Fruit fly (Drosophila melanogaster) whole organism, embryonic: ENCODE measurements around the gene COX7B.

ENCODE experiments used
- BEAF-32 ChIP-seq: fragments of 200-800 bp; sonication (Bioruptor generic); optimal IDR thresholded peaks from 3 replicates; lab custom pipeline; 2017; ENCODE audit warnings: missing biosample characterization, missing genetic modification characterization, mild to moderate bottlenecking, moderate library complexity, missing genetic modification reagents
- CG1024 ChIP-seq: fragments of 200-800 bp; sonication (Bioruptor generic); IDR thresholded peaks from 2 replicates; pipeline ENCODE4 v1.3.6; 2022; ENCODE audit warnings: missing biosample characterization, missing genetic modification characterization
- CG10267 ChIP-seq: fragments of 200-800 bp; sonication (Bioruptor generic); optimal IDR thresholded peaks from 2 replicates; lab custom pipeline; 2018; ENCODE audit warnings: missing biosample characterization, mild to moderate bottlenecking, missing genetic modification characterization, moderate library complexity
- CG10959 ChIP-seq: fragments of 200-800 bp; sonication (Bioruptor generic); IDR thresholded peaks from 2 replicates; pipeline ENCODE4 v1.3.6; 2022; ENCODE audit warnings: missing biosample characterization, missing genetic modification characterization
- CG11695 ChIP-seq: fragments of 200-800 bp; sonication (Bioruptor generic); IDR thresholded peaks from 3 replicates; pipeline ENCODE4 v1.3.6; 2022; ENCODE audit warnings: missing biosample characterization, missing genetic modification characterization
- CG12219 ChIP-seq: fragments of 200-800 bp; sonication (Bioruptor generic); optimal IDR thresholded peaks from 3 replicates; lab custom pipeline; 2018; ENCODE audit warnings: missing biosample characterization, mild to moderate bottlenecking, missing genetic modification characterization
- CG13296 ChIP-seq: fragments of 200-800 bp; sonication (Bioruptor generic); optimal IDR thresholded peaks from 3 replicates; lab custom pipeline; 2018; ENCODE audit warnings: missing biosample characterization, mild to moderate bottlenecking, missing genetic modification characterization
- CG15011 ChIP-seq: fragments of 200-800 bp; sonication (Bioruptor generic); optimal IDR thresholded peaks from 3 replicates; lab custom pipeline; 2018; ENCODE audit warnings: missing biosample characterization, mild to moderate bottlenecking, missing genetic modification characterization
- CG1603 ChIP-seq: fragments of 200-800 bp; sonication (Bioruptor generic); optimal IDR thresholded peaks from 2 replicates; lab custom pipeline; 2019; ENCODE audit warnings: missing biosample characterization, mild to moderate bottlenecking, missing genetic modification characterization, moderate library complexity
- CG17568 ChIP-seq: fragments of 200-800 bp; sonication (Bioruptor generic); optimal IDR thresholded peaks from 2 replicates; lab custom pipeline; 2018; ENCODE audit warnings: missing biosample characterization, mild to moderate bottlenecking, missing genetic modification characterization, moderate library complexity
- CG30403 ChIP-seq: fragments of 200-800 bp; sonication (Bioruptor generic); optimal IDR thresholded peaks from 3 replicates; lab custom pipeline; 2016; ENCODE audit warnings: missing biosample characterization, missing genetic modification characterization
- CG31365 ChIP-seq: fragments of 200-800 bp; sonication (Bioruptor generic); optimal IDR thresholded peaks from 2 replicates; lab custom pipeline; 2018; ENCODE audit warnings: missing biosample characterization, mild to moderate bottlenecking, missing genetic modification characterization
- CG3163 ChIP-seq: fragments of 200-800 bp; sonication (Bioruptor generic); optimal IDR thresholded peaks from 3 replicates; lab custom pipeline; 2016; ENCODE audit warnings: missing biosample characterization, missing genetic modification characterization
- CG4730 ChIP-seq: fragments of 200-800 bp; sonication (Bioruptor generic); IDR thresholded peaks from 2 replicates; pipeline ENCODE4 v1.3.6; 2022; ENCODE audit warnings: missing biosample characterization, missing genetic modification characterization
- CG7928 ChIP-seq: fragments of 200-800 bp; sonication (Bioruptor generic); optimal IDR thresholded peaks from 2 replicates; lab custom pipeline; 2017; ENCODE audit warnings: missing biosample characterization, mild to moderate bottlenecking, missing genetic modification characterization
- CG8478 ChIP-seq: fragments of >200 bp; optimal IDR thresholded peaks from 2 replicates; lab custom pipeline; 2018
- CG9609 ChIP-seq: fragments of 200-800 bp; sonication (Bioruptor generic); optimal IDR thresholded peaks from 3 replicates; lab custom pipeline; 2016; ENCODE audit warnings: missing biosample characterization, missing genetic modification characterization
- CrebB ChIP-seq: fragments of 200-800 bp; sonication (Bioruptor generic); optimal IDR thresholded peaks from 3 replicates; lab custom pipeline; 2018; ENCODE audit warnings: missing biosample characterization, mild to moderate bottlenecking, missing genetic modification characterization
- Doc2 ChIP-seq: fragments of 200-800 bp; sonication (Bioruptor generic); IDR thresholded peaks from 2 replicates; pipeline ENCODE4 v1.3.6; 2022; ENCODE audit warnings: missing biosample characterization, missing genetic modification characterization
- E2f2 ChIP-seq: fragments of 200-800 bp; sonication (Bioruptor generic); IDR thresholded peaks from 2 replicates; pipeline ENCODE4 v1.3.6; 2022; ENCODE audit warnings: missing biosample characterization, missing genetic modification characterization
- Fer2 ChIP-seq: fragments of 200-800 bp; sonication (Bioruptor generic); optimal IDR thresholded peaks from 2 replicates; lab custom pipeline; 2018; ENCODE audit warnings: missing biosample characterization, mild to moderate bottlenecking, missing genetic modification characterization, moderate library complexity
- Hey ChIP-seq: fragments of 200-800 bp; sonication (Bioruptor generic); optimal IDR thresholded peaks from 3 replicates; lab custom pipeline; 2018; ENCODE audit warnings: missing biosample characterization, mild to moderate bottlenecking, missing genetic modification characterization
- Kr ChIP-seq: fragments of 200-800 bp; sonication (Bioruptor generic); optimal IDR thresholded peaks from 2 replicates; lab custom pipeline; 2017; ENCODE audit warnings: missing biosample characterization, mild to moderate bottlenecking, missing genetic modification characterization
- Max ChIP-seq: fragments of 200-800 bp; sonication (Bioruptor generic); optimal IDR thresholded peaks from 2 replicates; lab custom pipeline; 2016; ENCODE audit warnings: missing biosample characterization, mild to moderate bottlenecking, missing genetic modification characterization
- Oaz ChIP-seq: fragments of 200-800 bp; sonication (Bioruptor generic); IDR thresholded peaks from 2 replicates; pipeline ENCODE4 v1.3.6; 2022; ENCODE audit warnings: missing biosample characterization, missing genetic modification characterization
- Rfx ChIP-seq: fragments of 200-800 bp; sonication (Bioruptor generic); IDR thresholded peaks from 2 replicates; pipeline ENCODE4 v1.3.6; 2022; ENCODE audit warnings: missing biosample characterization, missing genetic modification characterization
- Tbp ChIP-seq: fragments of >200 bp; optimal IDR thresholded peaks from 2 replicates; lab custom pipeline; 2018; ENCODE audit warnings: missing biosample characterization, missing genetic modification characterization
- ap ChIP-seq: fragments of 200-800 bp; sonication (Bioruptor generic); IDR thresholded peaks from 2 replicates; pipeline ENCODE4 v1.3.6; 2022; ENCODE audit warnings: missing biosample characterization, missing genetic modification characterization
- bcd ChIP-seq: fragments of 200-800 bp; sonication (Bioruptor generic); optimal IDR thresholded peaks from 2 replicates; lab custom pipeline; 2017; ENCODE audit warnings: missing biosample characterization, mild to moderate bottlenecking, missing genetic modification characterization
- dati ChIP-seq: fragments of 200-800 bp; sonication (Bioruptor generic); IDR thresholded peaks from 2 replicates; pipeline ENCODE4 v1.3.6; 2022; ENCODE audit warnings: missing biosample characterization, missing genetic modification characterization
- dmrt99B ChIP-seq: fragments of 200-800 bp; sonication (Bioruptor generic); optimal IDR thresholded peaks from 2 replicates; lab custom pipeline; 2018; ENCODE audit warnings: missing biosample characterization, mild to moderate bottlenecking, missing genetic modification characterization, moderate library complexity
- dysf ChIP-seq: fragments of 200-800 bp; sonication (Bioruptor generic); IDR thresholded peaks from 3 replicates; pipeline ENCODE4 v1.3.6; 2022; ENCODE audit warnings: missing biosample characterization, missing genetic modification characterization
- eyg ChIP-seq: fragments of 200-800 bp; sonication (Bioruptor generic); optimal IDR thresholded peaks from 3 replicates; lab custom pipeline; 2016; ENCODE audit warnings: missing biosample characterization, missing genetic modification characterization
- ftz-f1 ChIP-seq: fragments of 200-800 bp; sonication (Bioruptor generic); optimal IDR thresholded peaks from 2 replicates; lab custom pipeline; 2016; ENCODE audit warnings: missing biosample characterization, missing genetic modification characterization
- gcm2 ChIP-seq: fragments of 200-800 bp; sonication (Bioruptor generic); optimal IDR thresholded peaks from 2 replicates; lab custom pipeline; 2016; ENCODE audit warnings: missing biosample characterization, missing genetic modification characterization
- h ChIP-seq: fragments of >200 bp; optimal IDR thresholded peaks from 2 replicates; lab custom pipeline; 2017
- jigr1 ChIP-seq: fragments of 200-800 bp; sonication (Bioruptor generic); IDR thresholded peaks from 3 replicates; pipeline ENCODE4 v1.3.6; 2022; ENCODE audit warnings: missing biosample characterization, missing genetic modification characterization
- kay ChIP-seq: fragments of 200-800 bp; sonication (Bioruptor generic); optimal IDR thresholded peaks from 2 replicates; lab custom pipeline; 2016; ENCODE audit warnings: missing biosample characterization, missing genetic modification characterization
- lola ChIP-seq, 3 experiments: fragments of >200 bp in 2 of 3; fragments of 200-800 bp in 1 of 3; sonication (Bioruptor generic) in 1 of 3; optimal IDR thresholded peaks; 2 replicates each; lab custom pipeline; 2017 to 2019; ENCODE audit warnings: missing biosample characterization in 3 of 3, missing genetic modification characterization in 3 of 3, mild to moderate bottlenecking in 1 of 3, moderate library complexity in 1 of 3
- lov ChIP-seq, 2 experiments: fragments of 200-800 bp in 1 of 2; fragments of >200 bp in 1 of 2; sonication (Bioruptor generic) in 1 of 2; IDR thresholded peaks in 1 of 2; optimal IDR thresholded peaks in 1 of 2; 2 replicates in 1 of 2; 3 replicates in 1 of 2; pipeline versions ENCODE4 v1.3.6 to Lab custom; 2017 to 2022; ENCODE audit warnings: missing biosample characterization in 1 of 2, missing genetic modification characterization in 1 of 2
- nmo ChIP-seq: fragments of 200-800 bp; sonication (Bioruptor generic); optimal IDR thresholded peaks from 2 replicates; lab custom pipeline; 2018; ENCODE audit warnings: missing biosample characterization, mild to moderate bottlenecking, missing genetic modification characterization, moderate library complexity
- org-1 ChIP-seq: fragments of 200-800 bp; sonication (Bioruptor generic); optimal IDR thresholded peaks from 2 replicates; lab custom pipeline; 2017; ENCODE audit warnings: missing biosample characterization, missing genetic modification characterization
- pros ChIP-seq: fragments of 200-800 bp; sonication (Bioruptor generic); optimal IDR thresholded peaks from 3 replicates; lab custom pipeline; 2019; ENCODE audit warnings: missing biosample characterization, mild to moderate bottlenecking, missing genetic modification characterization, moderate library complexity
- pzg ChIP-seq: fragments of 200-800 bp; sonication (Bioruptor generic); optimal IDR thresholded peaks from 3 replicates; lab custom pipeline; 2018; ENCODE audit warnings: missing biosample characterization, mild to moderate bottlenecking, missing genetic modification characterization, moderate library complexity
- rib ChIP-seq: fragments of 200-800 bp; sonication (Bioruptor generic); IDR thresholded peaks from 2 replicates; pipeline ENCODE4 v1.3.6; 2022; ENCODE audit warnings: missing biosample characterization, missing genetic modification characterization
- schlank ChIP-seq: fragments of 200-800 bp; sonication (Bioruptor generic); optimal IDR thresholded peaks from 2 replicates; lab custom pipeline; 2018; ENCODE audit warnings: missing biosample characterization, mild to moderate bottlenecking, missing genetic modification characterization
- slbo ChIP-seq: fragments of 200-800 bp; sonication (Bioruptor generic); IDR thresholded peaks from 2 replicates; pipeline ENCODE4 v1.3.6; 2022; ENCODE audit warnings: missing biosample characterization, missing genetic modification characterization
- sug ChIP-seq: fragments of 200-800 bp; optimal IDR thresholded peaks from 2 replicates; lab custom pipeline; 2019; ENCODE audit warnings: missing biosample characterization, mild to moderate bottlenecking, missing genetic modification characterization, moderate library complexity
- tll ChIP-seq, 2 experiments: fragments of 200-800 bp in 1 of 2; fragments of >200 bp in 1 of 2; sonication (Bioruptor generic) in 1 of 2; optimal IDR thresholded peaks; 2 replicates each; lab custom pipeline; 2017 to 2019; ENCODE audit warnings: missing biosample characterization in 2 of 2, missing genetic modification characterization in 2 of 2, mild to moderate bottlenecking in 1 of 2, moderate library complexity in 1 of 2
- trem ChIP-seq: fragments of 200-800 bp; optimal IDR thresholded peaks from 3 replicates; lab custom pipeline; 2019; ENCODE audit warnings: missing biosample characterization, mild to moderate bottlenecking, missing genetic modification characterization, moderate library complexity
- unpg ChIP-seq: fragments of 200-800 bp; sonication (Bioruptor generic); optimal IDR thresholded peaks from 3 replicates; lab custom pipeline; 2018; ENCODE audit warnings: missing biosample characterization, mild to moderate bottlenecking, missing genetic modification characterization, moderate library complexity
- yki ChIP-seq: fragments of >200 bp; optimal IDR thresholded peaks from 3 replicates; lab custom pipeline; 2018

COX7B gene

dm6 chr3L:17447881-17448280 lies 22.6 kb downstream of the COX7B start (continued):
- TF ChIP-seq slbo (GFP tag; lab: Robert Waterston, UW) (peak; percentile 52), rib (GFP tag; lab: Robert Waterston, UW) (no peak), CG4730 (GFP tag; lab: Robert Waterston, UW) (no peak), E2f2 (GFP tag; lab: Robert Waterston, UW) (no peak), dmrt99B (tag; lab: Kevin White, UChicago) (peak; percentile 49), CG30403 (GFP tag; lab: Kevin White, UChicago) (peak; percentile 44), yki (lab: Kevin White, UChicago) (no peak), CG12219 (no peak), CrebB (no peak), CG7928 (GFP tag; lab: Kevin White, UChicago) (no peak), Doc2 (GFP tag; lab: Robert Waterston, UW) (no peak), sug (tag; lab: Kevin White, UChicago) (peak; percentile 33), org-1 (GFP tag; lab: Kevin White, UChicago) (peak; percentile 18), CG10959 (GFP tag; lab: Robert Waterston, UW) (no peak), Fer2 (tag; lab: Kevin White, UChicago) (no peak), Hey (tag; lab: Kevin White, UChicago) (no peak), CG11695 (GFP tag; lab: Robert Waterston, UW) (peak; percentile 47; the same call in 1 of the 3 replicates), CG1603 (tag; lab: Kevin White, UChicago) (no peak), CG15011 (GFP tag; lab: Kevin White, UChicago) (peak; percentile 9), schlank (tag; lab: Kevin White, UChicago) (no peak), h (lab: Kevin White, UChicago) (no peak), Oaz (GFP tag; lab: Robert Waterston, UW) (no peak), nmo (peak; percentile 19), CG1024 (GFP tag; lab: Robert Waterston, UW) (no peak), eyg (no peak), CG9609 (GFP tag; lab: Kevin White, UChicago) (no peak), CG3163 (GFP tag; lab: Kevin White, UChicago) (no peak), Tbp (GFP tag; lab: Kevin White, UChicago) (no peak), CG31365 (no peak), ftz-f1 (no peak), Max (GFP tag; lab: Kevin White, UChicago) (no peak), lola (GFP tag; optimal IDR thresholded peaks at IDR 0.05; lab: Kevin White, UChicago) (no peak), gcm2 (GFP tag; lab: Kevin White, UChicago) (no peak), Rfx (GFP tag; lab: Robert Waterston, UW) (0 out of 2 replicates have a peak, but pooled peaks have one; percentile 17), BEAF-32 (GFP tag; lab: Kevin White, UChicago) (no peak), jigr1 (no peak), Kr (GFP tag; lab: Kevin White, UChicago) (no peak), pros (GFP tag; lab: Kevin White, UChicago) (peak; percentile 34), tll (GFP tag; optimal IDR thresholded peaks at IDR 0.05; lab: Kevin White, UChicago) (no peak), ap (GFP tag; lab: Robert Waterston, UW) (no peak), CG17568 (GFP tag; lab: Kevin White, UChicago) (no peak), dysf (GFP tag; lab: Robert Waterston, UW) (peak; percentile 47; the same call in 1 of the 3 replicates), dati (no peak), pzg (GFP tag; lab: Kevin White, UChicago) (no peak), CG8478 (no peak), trem (tag; lab: Kevin White, UChicago) (no peak), lov (optimal IDR thresholded peaks at IDR 0.05; lab: Kevin White, UChicago) (no peak), lov (GFP tag; IDR thresholded peaks at IDR 0.05; lab: Robert Waterston, UW) (no peak), CG10267 (tag; lab: Kevin White, UChicago) (peak; percentile 15), kay (no peak), bcd (GFP tag; lab: Kevin White, UChicago) (peak; percentile 36), unpg (GFP tag; lab: Kevin White, UChicago) (no peak), CG13296 (GFP tag; lab: Kevin White, UChicago) (peak; percentile 25)
